Fruit fly (Drosophila melanogaster): Measurements from ENCODE around the gene dos.

dos gene

dm6 chr3L:2554118-2554814 is 34.9 kb upstream of the dos start, which contains the start of gene Spn (continued):
- no peak for TF ChIP-seq CG10366 (GFP tag; IDR thresholded peaks at IDR 0.05)
- TF ChIP-seq ato (GFP tag; IDR thresholded peaks at IDR 0.05; ENCODE audit: partially characterized antibody): peak; percentile 98
- no peak for TF ChIP-seq disco-r (GFP tag; optimal IDR thresholded peaks at IDR 0.05)
- no peak for TF ChIP-seq scrt (GFP tag; optimal IDR thresholded peaks at IDR 0.05)
- TF ChIP-seq CG10267 (tag; optimal IDR thresholded peaks at IDR 0.05): peak; percentile 61
- no peak for TF ChIP-seq ranshi (GFP tag; IDR thresholded peaks at IDR 0.05)
- TF ChIP-seq Deaf1 (tag; optimal IDR thresholded peaks at IDR 0.05): no peak
- no peak for TF ChIP-seq CG4360 (GFP tag; IDR thresholded peaks at IDR 0.05)
- peak; percentile 99 for TF ChIP-seq Bgb (GFP tag; IDR thresholded peaks at IDR 0.05; ENCODE audit: partially characterized antibody)
- no peak for TF ChIP-seq dm (GFP tag; optimal IDR thresholded peaks at IDR 0.05)
- peak; percentile 20 for TF ChIP-seq corto (GFP tag; optimal IDR thresholded peaks at IDR 0.05)
- no peak for TF ChIP-seq usp (GFP tag; optimal IDR thresholded peaks at IDR 0.05)
- TF ChIP-seq lilli (GFP tag; optimal IDR thresholded peaks at IDR 0.05): peak; percentile 51
- TF ChIP-seq otp (GFP tag; IDR thresholded peaks at IDR 0.05): no peak
- TF ChIP-seq da (GFP tag; optimal IDR thresholded peaks at IDR 0.05): no peak
- TF ChIP-seq CG6175 (GFP tag; IDR thresholded peaks at IDR 0.05): no peak
- no peak for TF ChIP-seq CG13424 (tag; optimal IDR thresholded peaks at IDR 0.05)
- peak; percentile 46 for TF ChIP-seq CG15601 (tag; optimal IDR thresholded peaks at IDR 0.05)
- TF ChIP-seq CG4328 (GFP tag; optimal IDR thresholded peaks at IDR 0.05): no peak
- TF ChIP-seq CG14667 (GFP tag; IDR thresholded peaks at IDR 0.05): no peak
- TF ChIP-seq CG9609 (GFP tag; optimal IDR thresholded peaks at IDR 0.05): no peak
- no peak for TF ChIP-seq dati (GFP tag; IDR thresholded peaks at IDR 0.05)
- peak; percentile 97 for TF ChIP-seq tna (GFP tag; IDR thresholded peaks at IDR 0.05; ENCODE audit: partially characterized antibody)
- no peak for TF ChIP-seq gce (GFP tag; IDR thresholded peaks at IDR 0.05)
- TF ChIP-seq HHEX (GFP tag; optimal IDR thresholded peaks at IDR 0.05): no peak
- TF ChIP-seq Nf-YA (GFP tag; IDR thresholded peaks at IDR 0.05): no peak
- no peak for TF ChIP-seq Usf (GFP tag; optimal IDR thresholded peaks at IDR 0.05)
- TF ChIP-seq CG7987 (GFP tag; optimal IDR thresholded peaks at IDR 0.05): peak; percentile 66
- TF ChIP-seq CG7839 (tag; optimal IDR thresholded peaks at IDR 0.05): no peak
- no peak; the same call in 1 of the 2 replicates for TF ChIP-seq CG10321 (GFP tag; IDR thresholded peaks at IDR 0.05)
- peak; percentile 98 for TF ChIP-seq Opbp (GFP tag; IDR thresholded peaks at IDR 0.05; ENCODE audit: partially characterized antibody)
- TF ChIP-seq CG15269 (tag; optimal IDR thresholded peaks at IDR 0.05): no peak
- TF ChIP-seq CG10462 (GFP tag; optimal IDR thresholded peaks at IDR 0.05): no peak
- TF ChIP-seq slou (GFP tag; optimal IDR thresholded peaks at IDR 0.05): no peak
- TF ChIP-seq slp2 (GFP tag; optimal IDR thresholded peaks at IDR 0.05): no peak
- no peak for TF ChIP-seq CG11504 (tag; optimal IDR thresholded peaks at IDR 0.05)
- peak; percentile 27 to 33 for TF ChIP-seq dpn (GFP tag; optimal IDR thresholded peaks at IDR 0.05)
- TF ChIP-seq p53 (GFP tag; optimal IDR thresholded peaks at IDR 0.05): no peak
- no peak for TF ChIP-seq Hr39 (optimal IDR thresholded peaks at IDR 0.05)
- TF ChIP-seq Hmx (GFP tag; optimal IDR thresholded peaks at IDR 0.05): no peak
- no peak for TF ChIP-seq Hr51 (GFP tag; optimal IDR thresholded peaks at IDR 0.05)
- TF ChIP-seq CG3065 (GFP tag; optimal IDR thresholded peaks at IDR 0.05): no peak
- TF ChIP-seq lmd (GFP tag; IDR thresholded peaks at IDR 0.05): no peak
- peak; percentile 89 for TF ChIP-seq stwl (tag; optimal IDR thresholded peaks at IDR 0.05)
- no peak for TF ChIP-seq CG12104 (GFP tag; optimal IDR thresholded peaks at IDR 0.05)
- TF ChIP-seq Scr (GFP tag; IDR thresholded peaks at IDR 0.05; ENCODE audit: partially characterized antibody): peak; percentile 98
- TF ChIP-seq sr (GFP tag; IDR thresholded peaks at IDR 0.05): no peak
- TF ChIP-seq CG2202 (tag; optimal IDR thresholded peaks at IDR 0.05): no peak
- TF ChIP-seq jumu (GFP tag; optimal IDR thresholded peaks at IDR 0.05): no peak
- TF ChIP-seq fd3F (GFP tag; optimal IDR thresholded peaks at IDR 0.05): no peak
- no peak for TF ChIP-seq Doc2 (GFP tag; IDR thresholded peaks at IDR 0.05)
